Fruit fly (Drosophila melanogaster) whole organism, prepupa: ENCODE results near the gene slou.

Experiments
- Blimp-1 ChIP-seq: fragments of 200-800 bp; sonication (Bioruptor generic); optimal IDR thresholded peaks from 3 replicates; lab custom pipeline; 2017; ENCODE audit warnings: missing biosample characterization, missing genetic modification characterization, mild to moderate bottlenecking, moderate library complexity, missing genetic modification reagents
- CG6792 ChIP-seq: fragments of 200-800 bp; sonication (Bioruptor generic); optimal IDR thresholded peaks from 3 replicates; lab custom pipeline; 2016; ENCODE audit warnings: missing biosample characterization, missing genetic modification characterization
- CG8119 ChIP-seq: fragments of 200-800 bp; sonication (Bioruptor generic); IDR thresholded peaks from 3 replicates; pipeline ENCODE4 v1.3.6; 2022; ENCODE audit warnings: missing biosample characterization, missing genetic modification characterization
- CG9139 ChIP-seq: fragments of 200-800 bp; sonication (Bioruptor generic); optimal IDR thresholded peaks from 3 replicates; lab custom pipeline; 2017; ENCODE audit warnings: missing biosample characterization, mild to moderate bottlenecking, missing genetic modification characterization
- Lpt ChIP-seq: fragments of 200-800 bp; sonication (Bioruptor generic); optimal IDR thresholded peaks from 3 replicates; lab custom pipeline; 2016; ENCODE audit warnings: missing biosample characterization, missing genetic modification characterization
- Met ChIP-seq: fragments of 200-800 bp; sonication (Bioruptor generic); optimal IDR thresholded peaks from 3 replicates; lab custom pipeline; 2016; ENCODE audit warnings: missing biosample characterization, missing genetic modification characterization
- OdsH ChIP-seq: fragments of 200-800 bp; sonication (Bioruptor generic); optimal IDR thresholded peaks from 3 replicates; lab custom pipeline; 2016; ENCODE audit warnings: missing biosample characterization, missing genetic modification characterization
- Sox15 ChIP-seq: fragments of 200-800 bp; sonication (Bioruptor generic); optimal IDR thresholded peaks from 3 replicates; lab custom pipeline; 2016; ENCODE audit warnings: missing biosample characterization, missing genetic modification characterization
- fkh ChIP-seq: fragments of 200-800 bp; sonication (Bioruptor generic); optimal IDR thresholded peaks from 3 replicates; lab custom pipeline; 2017; ENCODE audit warnings: missing biosample characterization, mild to moderate bottlenecking, missing genetic modification characterization, moderate library complexity
- spab ChIP-seq: fragments of 200-800 bp; sonication (Bioruptor generic); optimal IDR thresholded peaks from 2 replicates; lab custom pipeline; 2017; ENCODE audit warnings: missing biosample characterization, mild to moderate bottlenecking, missing genetic modification characterization, missing genetic modification reagents
- svp ChIP-seq: fragments of 200-800 bp; sonication (Bioruptor generic); peaks from one replicate; lab custom pipeline; 2016; ENCODE audit warnings: missing biosample characterization, missing genetic modification characterization

DNA sequence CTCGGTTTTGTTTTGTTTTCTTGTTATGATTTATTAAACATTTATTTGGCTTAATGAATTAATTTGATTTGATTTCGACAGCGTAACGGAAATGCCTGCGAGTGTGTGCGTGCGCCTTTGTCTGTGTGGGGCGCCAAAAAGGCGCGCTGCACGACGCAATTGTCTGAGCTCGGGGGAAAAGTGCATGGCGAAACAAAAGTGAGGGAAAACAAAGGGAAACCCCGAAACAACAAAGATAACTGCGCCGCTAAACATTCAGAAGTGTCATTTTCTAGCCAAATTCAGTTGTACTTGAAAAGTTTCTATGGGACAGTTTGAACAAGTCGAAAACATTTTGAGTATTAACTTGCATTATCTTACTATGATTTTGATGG lies 34.4 kb upstream of the slou start:
- TF ChIP-seq svp (GFP tag; lab: Kevin White, UChicago) (no peak), Sox15 (no peak), Met (GFP tag; lab: Kevin White, UChicago) (no peak), Blimp-1 (GFP tag; lab: Kevin White, UChicago) (no peak), spab (GFP tag; lab: Kevin White, UChicago) (no peak), CG6792 (GFP tag; lab: Kevin White, UChicago) (no peak), OdsH (GFP tag; lab: Kevin White, UChicago) (no peak), Lpt (GFP tag; lab: Kevin White, UChicago) (no peak), CG8119 (GFP tag; lab: Robert Waterston, UW) (no peak), CG9139 (GFP tag; lab: Kevin White, UChicago) (no peak), fkh (no peak)
